Worm (Caenorhabditis elegans): ENCODE data around the gene F55G11.1.
A peak's percentile ranks its signal among the peaks of the same experiment; 100 is the strongest.

F55G11.1 gene

ce11 chrIV:12946488-12946887 is at the start of gene F55G11.1:
Gene F55G11.1 (minus strand): TSS chrIV:12946588.
- no peak for TF ChIP-seq nhr-11 (tag; optimal IDR thresholded peaks at IDR 0.05)

- no peak for TF ChIP-seq ceh-32 (tag; optimal IDR thresholded peaks at IDR 0.05; ENCODE audit: poor library complexity)
Observed at ce11 chrIV:12995886-12996285, 49.5 kb upstream of the F55G11.1 start, which contains the start of gene K10D11.7. Gene K10D11.7 (minus strand): TSS chrIV:12995986.

ce11 chrIV:12994376-12994775 is 48.0 kb upstream of the F55G11.1 start, which contains the start of gene K10D11.4:
Gene K10D11.4 (minus strand): TSS chrIV:12994476.
- no peak for TF ChIP-seq sdz-12 (GFP tag; optimal IDR thresholded peaks at IDR 0.05)
- no peak for TF ChIP-seq Y75B8A.6 (GFP tag; IDR thresholded peaks at IDR 0.05)

- TF ChIP-seq daf-16 (GFP tag; optimal IDR thresholded peaks at IDR 0.05) (no peak), daf-16 (tag; optimal IDR thresholded peaks at IDR 0.05) (peak; percentile 63), F10B5.3 (tag; optimal IDR thresholded peaks at IDR 0.05) (no peak), madf-5 (GFP tag; IDR thresholded peaks at IDR 0.05) (no peak), ceh-62 (tag; optimal IDR thresholded peaks at IDR 0.05) (no peak), hlh-11 (tag; optimal IDR thresholded peaks at IDR 0.05) (peak; percentile 44), dmd-6 (GFP tag; IDR thresholded peaks at IDR 0.05) (peak; percentile 78; the same call in 1 of the 2 replicates), nhr-77 (tag; optimal IDR thresholded peaks at IDR 0.05) (peak; percentile 31), lir-3 (tag; optimal IDR thresholded peaks at IDR 0.05) (no peak), madf-9 (GFP tag; conservative IDR thresholded peaks at IDR 0.05) (no peak), lin-39 (tag; optimal IDR thresholded peaks at IDR 0.05) (no peak), nhr-28 (tag; optimal IDR thresholded peaks at IDR 0.05) (peak; percentile 75), pqm-1 (tag; optimal IDR thresholded peaks at IDR 0.05) (peak; percentile 68), php-3 (GFP tag; IDR thresholded peaks at IDR 0.05) (peak; percentile 56; the same call in 1 of the 2 replicates)
Observed at ce11 chrIV:12991629-12992028, 45.2 kb upstream of the F55G11.1 start, which contains the start of gene K10D11.5. Gene K10D11.5 (minus strand): TSS chrIV:12991843.

ce11 chrIV:12990638-12991037 is 44.2 kb upstream of the F55G11.1 start:
- TF ChIP-seq fkh-10 (GFP tag; optimal IDR thresholded peaks at IDR 0.05) (no peak), unc-62 (GFP tag; optimal IDR thresholded peaks at IDR 0.05 in 1 of 2) (peak in 1 of 2 experiments; percentile 93), unc-62 (tag; optimal IDR thresholded peaks at IDR 0.05) (no peak), ZK337.2 (GFP tag; IDR thresholded peaks at IDR 0.05) (no peak), mxl-3 (GFP tag; optimal IDR thresholded peaks at IDR 0.05) (no peak), spr-1 (tag; optimal IDR thresholded peaks at IDR 0.05) (no peak)

ce11 chrIV:12989355-12989754 is 43.0 kb upstream of the F55G11.1 start, which contains the start of gene K10D11.6:
Gene K10D11.6 (minus strand): TSS chrIV:12989455.
- no peak for TF ChIP-seq rbr-2 (tag; optimal IDR thresholded peaks at IDR 0.05)
- TF ChIP-seq unc-39 (tag; optimal IDR thresholded peaks at IDR 0.05), result no peak
- no peak for TF ChIP-seq nhr-25 (tag; optimal IDR thresholded peaks at IDR 0.05; ENCODE audit: borderline replicate concordance, insufficient read depth)
- TF ChIP-seq dmd-6 (GFP tag; IDR thresholded peaks at IDR 0.05), result peak; percentile 42; the same call in 1 of the 2 replicates
- no peak for TF ChIP-seq pha-4 (GFP tag; IDR thresholded peaks at IDR 0.05)
- no peak for TF ChIP-seq pha-4 (tag; optimal IDR thresholded peaks at IDR 0.05)
- TF ChIP-seq hif-1 (tag; optimal IDR thresholded peaks at IDR 0.05), result no peak

- TF ChIP-seq dmd-6 (GFP tag; IDR thresholded peaks at IDR 0.05) (peak; percentile 26; the same call in 1 of the 2 replicates), dve-1 (tag; optimal IDR thresholded peaks at IDR 0.05; ENCODE audit: insufficient read depth) (no peak), sdz-12 (GFP tag; optimal IDR thresholded peaks at IDR 0.05) (no peak), ceh-20 (GFP tag; IDR thresholded peaks at IDR 0.05) (no peak), ceh-62 (tag; optimal IDR thresholded peaks at IDR 0.05) (no peak), ceh-44 (GFP tag; IDR thresholded peaks at IDR 0.05) (no peak), pqm-1 (tag; optimal IDR thresholded peaks at IDR 0.05) (peak; percentile 14), cey-2 (tag; optimal IDR thresholded peaks at IDR 0.05; ENCODE audit: borderline replicate concordance, insufficient read depth) (no peak), nhr-28 (tag; optimal IDR thresholded peaks at IDR 0.05) (peak; percentile 3), mes-2 (tag; optimal IDR thresholded peaks at IDR 0.05; ENCODE audit: poor library complexity, severe bottlenecking) (no peak), ceh-82 (tag; optimal IDR thresholded peaks at IDR 0.05) (no peak), F10B5.3 (tag; optimal IDR thresholded peaks at IDR 0.05) (no peak), F26F4.8 (GFP tag; conservative IDR thresholded peaks at IDR 0.05) (no peak)
Observed at ce11 chrIV:12985961-12986360, 39.6 kb upstream of the F55G11.1 start, which contains the start of gene K10D11.3. Gene K10D11.3 (minus strand): TSS chrIV:12986134.
